Worm (Caenorhabditis elegans): Measurements from ENCODE around the gene asp-7.

ce11 chrV:3046364-3046763 lies 18.3 kb downstream of the asp-7 start:
- TF ChIP-seq ztf-11 (tag; optimal IDR thresholded peaks at IDR 0.05) (no peak), aly-2 (tag; optimal IDR thresholded peaks at IDR 0.05) (no peak), jun-1 (tag; optimal IDR thresholded peaks at IDR 0.05) (no peak), nhr-12 (tag; optimal IDR thresholded peaks at IDR 0.05) (no peak), nfya-1 (tag; optimal IDR thresholded peaks at IDR 0.05; ENCODE audit: insufficient read depth) (no peak), nhr-237 (tag; optimal IDR thresholded peaks at IDR 0.05) (no peak), elt-1 (tag; optimal IDR thresholded peaks at IDR 0.05) (no peak), nhr-25 (tag; optimal IDR thresholded peaks at IDR 0.05) (no peak), ztf-4 (tag; optimal IDR thresholded peaks at IDR 0.05) (no peak), fkh-10 (GFP tag; optimal IDR thresholded peaks at IDR 0.05) (no peak), R02D3.7 (tag; optimal IDR thresholded peaks at IDR 0.05) (no peak)
